Fruit fly (Drosophila melanogaster): Measurements from ENCODE around the gene PIG-Wa.

PIG-Wa gene

DNA sequence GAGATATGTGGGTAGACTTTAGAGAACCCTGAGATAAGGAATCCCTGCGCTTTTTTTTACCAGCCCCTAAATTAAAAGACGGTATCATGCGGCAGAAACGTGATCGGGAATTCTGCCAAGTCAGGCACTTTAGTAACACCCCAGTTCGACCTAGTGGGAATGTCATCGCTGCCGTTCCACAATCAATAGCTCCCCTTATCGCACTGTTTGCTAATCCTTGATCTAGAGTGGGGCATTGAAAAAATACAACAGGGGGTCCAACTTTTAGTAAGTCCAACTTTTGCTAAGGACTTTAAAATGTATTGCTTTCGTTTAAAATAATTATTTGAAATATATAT lies 10.9 kb upstream of the PIG-Wa start:
- no peak for TF ChIP-seq CG9948 (tag; optimal IDR thresholded peaks at IDR 0.05)
- no peak for TF ChIP-seq CG4496 (GFP tag; IDR thresholded peaks at IDR 0.05)
- no peak for TF ChIP-seq CG12605 (GFP tag; IDR thresholded peaks at IDR 0.05)
- no peak for TF ChIP-seq EcR (GFP tag; optimal IDR thresholded peaks at IDR 0.05)
- TF ChIP-seq CG14655 (GFP tag; optimal IDR thresholded peaks at IDR 0.05) = no peak
- TF ChIP-seq D1 (tag; optimal IDR thresholded peaks at IDR 0.05) = no peak
- TF ChIP-seq CG13204 (GFP tag; optimal IDR thresholded peaks at IDR 0.05) = no peak
- no peak for TF ChIP-seq CG8159 (tag; optimal IDR thresholded peaks at IDR 0.05)
- TF ChIP-seq CG17806 (tag; optimal IDR thresholded peaks at IDR 0.05) = no peak
- no peak for TF ChIP-seq Ets98B (GFP tag; IDR thresholded peaks at IDR 0.05)
- TF ChIP-seq CG8301 (tag; optimal IDR thresholded peaks at IDR 0.05) = no peak
- TF ChIP-seq rn (GFP tag; IDR thresholded peaks at IDR 0.05) = no peak
- no peak for TF ChIP-seq CG10348 (GFP tag; IDR thresholded peaks at IDR 0.05)
- no peak for TF ChIP-seq fd96Ca (GFP tag; IDR thresholded peaks at IDR 0.05)
- TF ChIP-seq Snoo (tag; optimal IDR thresholded peaks at IDR 0.05) = no peak
- no peak for TF ChIP-seq gl (tag; optimal IDR thresholded peaks at IDR 0.05)
- no peak for TF ChIP-seq Pif1A (GFP tag; optimal IDR thresholded peaks at IDR 0.05)
- no peak for TF ChIP-seq CG15710 (tag; optimal IDR thresholded peaks at IDR 0.05)
- no peak for TF ChIP-seq CG32121 (GFP tag; IDR thresholded peaks at IDR 0.05)

DNA sequence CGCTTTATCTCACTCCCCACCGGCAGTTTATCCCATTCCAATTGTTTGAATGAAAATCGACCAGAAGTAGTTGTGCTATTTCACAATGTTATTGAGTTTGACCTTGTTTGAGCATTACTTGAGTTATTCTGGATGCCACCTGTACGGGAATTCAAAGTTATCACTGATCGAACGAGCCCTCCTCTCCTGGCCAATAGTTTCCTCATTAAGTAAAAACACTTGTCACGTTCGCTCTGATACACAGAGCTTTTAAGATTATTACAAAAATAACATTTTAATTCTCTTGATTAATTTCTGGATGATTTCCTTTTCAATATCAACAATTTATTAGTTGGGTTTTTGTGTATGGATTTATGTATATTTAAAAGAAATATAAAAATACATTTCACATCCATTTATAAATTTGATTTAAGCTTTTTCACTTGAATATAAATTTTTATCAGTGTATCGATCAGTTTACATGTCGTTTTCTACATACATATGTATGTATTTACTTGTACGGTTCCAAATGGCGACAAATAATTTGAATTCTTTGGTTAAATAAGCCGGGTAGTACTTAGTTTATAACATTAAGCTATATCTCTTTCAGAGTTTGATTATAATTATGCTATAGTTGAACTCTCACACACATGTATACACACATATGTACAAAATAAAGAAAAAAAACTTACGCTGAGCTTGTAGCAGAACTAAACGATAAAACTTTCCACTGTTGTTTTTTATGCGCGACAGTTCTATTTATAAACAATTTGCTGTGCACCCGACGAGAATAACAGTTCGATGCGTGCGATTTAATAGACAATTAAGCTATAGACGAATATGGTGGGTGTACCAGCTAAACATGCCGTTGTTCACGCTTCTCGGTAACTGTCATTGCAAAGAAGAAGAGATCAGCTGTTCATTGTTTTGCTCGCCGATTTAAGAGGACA lies 8.9 kb upstream of the PIG-Wa start, which contains the start of the genes CG3609 and CG15390:
CG3609 (minus strand) TSS at position 810 of the 929 bp plus-strand sequence.
CG15390 (plus strand) TSS at position 896 of the 929 bp plus-strand sequence.
- peak; percentile 40 for TF ChIP-seq CG8301 (tag; optimal IDR thresholded peaks at IDR 0.05)
- TF ChIP-seq CG32121 (GFP tag; IDR thresholded peaks at IDR 0.05) = peak; percentile 78
- TF ChIP-seq CG9948 (tag; optimal IDR thresholded peaks at IDR 0.05) = peak; percentile 55
- peak; percentile 85 for TF ChIP-seq fd96Ca (GFP tag; IDR thresholded peaks at IDR 0.05)
- TF ChIP-seq CG17806 (tag; optimal IDR thresholded peaks at IDR 0.05) = peak; percentile 54
- TF ChIP-seq Pif1B (GFP tag; optimal IDR thresholded peaks at IDR 0.05) = peak; percentile 88
- TF ChIP-seq CG15710 (tag; optimal IDR thresholded peaks at IDR 0.05) = peak; percentile 60
- peak; percentile 72 for TF ChIP-seq gl (tag; optimal IDR thresholded peaks at IDR 0.05)
- TF ChIP-seq Snoo (tag; optimal IDR thresholded peaks at IDR 0.05) = peak; percentile 60
- peak; percentile 54 for TF ChIP-seq CG14655 (GFP tag; optimal IDR thresholded peaks at IDR 0.05)
- TF ChIP-seq CG12605 (GFP tag; IDR thresholded peaks at IDR 0.05) = peak; percentile 60
- TF ChIP-seq D1 (tag; optimal IDR thresholded peaks at IDR 0.05) = no peak
- TF ChIP-seq CG13204 (GFP tag; optimal IDR thresholded peaks at IDR 0.05) = peak; percentile 59
- no peak for TF ChIP-seq CG10348 (GFP tag; IDR thresholded peaks at IDR 0.05)
- peak; percentile 51; the same call in 1 of the 2 replicates for TF ChIP-seq rn (GFP tag; IDR thresholded peaks at IDR 0.05)
- TF ChIP-seq Ets98B (GFP tag; IDR thresholded peaks at IDR 0.05) = peak; percentile 89
- TF ChIP-seq CG8159 (tag; optimal IDR thresholded peaks at IDR 0.05) = peak; percentile 49
- TF ChIP-seq EcR (GFP tag; optimal IDR thresholded peaks at IDR 0.05) = peak; percentile 30
- TF ChIP-seq CG34367 (tag; optimal IDR thresholded peaks at IDR 0.05) = peak; percentile 55
- TF ChIP-seq CG4496 (GFP tag; IDR thresholded peaks at IDR 0.05) = peak; percentile 91
- TF ChIP-seq Pif1A (GFP tag; optimal IDR thresholded peaks at IDR 0.05) = peak; percentile 91

DNA sequence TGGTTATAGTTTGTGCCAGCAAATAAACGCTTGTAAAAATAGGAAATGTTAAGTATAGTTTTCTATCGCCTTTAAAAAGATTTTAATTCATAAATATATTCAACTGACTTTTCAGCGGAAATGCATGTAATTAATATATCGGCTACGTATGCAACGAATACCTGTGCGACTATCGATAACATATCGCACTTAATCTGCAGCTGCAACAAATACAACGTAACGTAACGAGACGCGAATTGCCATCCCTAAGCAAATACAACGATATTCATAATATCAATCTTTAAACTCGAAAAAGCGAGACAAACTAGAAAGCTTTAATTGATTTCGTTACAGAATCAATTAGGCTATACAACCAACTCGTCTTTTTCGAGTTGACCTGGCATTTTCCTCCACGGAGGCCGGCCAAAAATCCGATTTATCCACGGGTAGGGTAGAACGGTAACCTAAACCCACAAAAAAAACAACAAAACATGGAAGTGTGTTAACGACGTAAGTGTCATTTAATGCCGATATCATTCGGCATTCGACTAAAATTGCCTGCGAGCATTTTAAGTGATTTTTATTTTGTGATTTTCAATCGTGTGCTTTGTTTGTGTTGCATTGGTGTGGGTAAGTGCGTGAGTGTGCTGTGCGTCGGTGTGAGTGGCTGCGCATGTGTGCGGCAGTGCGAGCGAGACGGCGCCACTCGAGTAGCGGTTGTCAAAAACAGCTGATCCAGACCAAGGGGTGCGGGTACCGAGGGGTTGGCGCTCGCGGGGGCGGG lies 7.2 kb upstream of the PIG-Wa start, which contains the start of gene Atxn7:
Atxn7 (plus strand) TSS at position 187 of the 763 bp plus-strand sequence.
- TF ChIP-seq CG9948 (tag; optimal IDR thresholded peaks at IDR 0.05) (no peak), CG32121 (GFP tag; IDR thresholded peaks at IDR 0.05) (peak; percentile 66; the same call in 1 of the 2 replicates), CG10348 (GFP tag; IDR thresholded peaks at IDR 0.05) (no peak), CG4496 (GFP tag; IDR thresholded peaks at IDR 0.05) (peak; percentile 74; the same call in 2 of the 3 replicates), rn (GFP tag; IDR thresholded peaks at IDR 0.05) (no peak), Pif1A (GFP tag; optimal IDR thresholded peaks at IDR 0.05) (peak; percentile 67), CG12605 (GFP tag; IDR thresholded peaks at IDR 0.05) (peak; percentile 84), CG15710 (tag; optimal IDR thresholded peaks at IDR 0.05) (peak; percentile 43), gl (tag; optimal IDR thresholded peaks at IDR 0.05) (no peak), CG17806 (tag; optimal IDR thresholded peaks at IDR 0.05) (peak; percentile 1), CG13204 (GFP tag; optimal IDR thresholded peaks at IDR 0.05) (peak; percentile 17), Snoo (tag; optimal IDR thresholded peaks at IDR 0.05) (peak; percentile 80), D1 (tag; optimal IDR thresholded peaks at IDR 0.05) (no peak), fd96Ca (GFP tag; IDR thresholded peaks at IDR 0.05) (peak; percentile 59; the same call in 2 of the 3 replicates), CG8159 (tag; optimal IDR thresholded peaks at IDR 0.05) (peak; percentile 29), CG8301 (tag; optimal IDR thresholded peaks at IDR 0.05) (peak; percentile 4), CG14655 (GFP tag; optimal IDR thresholded peaks at IDR 0.05) (peak; percentile 13), EcR (GFP tag; optimal IDR thresholded peaks at IDR 0.05) (no peak), Pif1B (GFP tag; optimal IDR thresholded peaks at IDR 0.05) (peak; percentile 2), CG34367 (tag; optimal IDR thresholded peaks at IDR 0.05) (peak; percentile 65), Ets98B (GFP tag; IDR thresholded peaks at IDR 0.05) (peak; percentile 60)

DNA sequence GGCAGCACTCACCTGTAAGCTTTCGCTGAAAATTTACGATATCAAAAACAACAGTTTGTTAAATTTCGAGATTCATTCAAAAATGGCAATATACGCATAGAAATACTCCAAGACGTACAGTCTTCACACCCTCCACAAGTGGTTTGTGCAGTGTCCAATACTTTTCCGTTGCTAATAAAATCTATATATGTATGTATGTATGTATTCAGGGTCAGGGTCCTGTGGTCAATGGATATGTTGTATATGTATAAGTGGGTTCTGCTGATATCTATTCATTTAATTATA lies 6.6 kb upstream of the PIG-Wa start:
- no peak for TF ChIP-seq Snoo (tag; optimal IDR thresholded peaks at IDR 0.05)
- peak; percentile 94 for TF ChIP-seq EcR (GFP tag; optimal IDR thresholded peaks at IDR 0.05)

DNA sequence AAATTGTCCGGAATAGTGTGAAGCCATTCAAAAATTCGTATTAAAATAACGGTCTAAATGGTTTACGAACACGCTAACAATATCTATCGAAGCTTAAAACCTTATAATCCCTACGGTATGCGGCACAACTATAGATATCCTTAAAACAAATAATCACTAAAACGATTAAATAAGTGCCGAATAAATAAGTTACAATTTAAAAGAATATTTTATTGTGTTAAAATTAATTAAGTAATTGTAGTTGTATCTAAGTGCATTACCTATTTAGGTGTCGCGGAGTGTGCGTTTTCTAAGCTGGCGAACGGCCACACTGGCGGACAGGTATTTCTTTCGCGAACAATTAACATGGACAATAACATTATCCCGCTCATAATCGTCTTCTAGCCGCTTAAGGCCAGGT lies 2.2 kb upstream of the PIG-Wa start, which contains the start of gene Eogt:
Eogt (plus strand) TSS at position 293 of the 400 bp plus-strand sequence.
- TF ChIP-seq CG34367 (tag; optimal IDR thresholded peaks at IDR 0.05) = peak; percentile 98
- TF ChIP-seq CG14655 (GFP tag; optimal IDR thresholded peaks at IDR 0.05) = peak; percentile 94
- TF ChIP-seq CG4496 (GFP tag; IDR thresholded peaks at IDR 0.05) = peak; percentile 99
- TF ChIP-seq CG8159 (tag; optimal IDR thresholded peaks at IDR 0.05) = peak; percentile 96
- TF ChIP-seq EcR (GFP tag; optimal IDR thresholded peaks at IDR 0.05) = no peak
- TF ChIP-seq CG32121 (GFP tag; IDR thresholded peaks at IDR 0.05) = peak; percentile 96
- TF ChIP-seq CG13204 (GFP tag; optimal IDR thresholded peaks at IDR 0.05) = no peak
- TF ChIP-seq CG8301 (tag; optimal IDR thresholded peaks at IDR 0.05) = peak; percentile 93
- TF ChIP-seq CG9948 (tag; optimal IDR thresholded peaks at IDR 0.05) = peak; percentile 94
- TF ChIP-seq CG10348 (GFP tag; IDR thresholded peaks at IDR 0.05) = peak; percentile 93
- peak; percentile 96 for TF ChIP-seq Snoo (tag; optimal IDR thresholded peaks at IDR 0.05)
- peak; percentile 96 for TF ChIP-seq rn (GFP tag; IDR thresholded peaks at IDR 0.05)
- TF ChIP-seq Pif1A (GFP tag; optimal IDR thresholded peaks at IDR 0.05) = peak; percentile 86
- no peak for TF ChIP-seq Pif1B (GFP tag; optimal IDR thresholded peaks at IDR 0.05)
- peak; percentile 93 for TF ChIP-seq fd96Ca (GFP tag; IDR thresholded peaks at IDR 0.05)
- peak; percentile 94 for TF ChIP-seq CG17806 (tag; optimal IDR thresholded peaks at IDR 0.05)
- TF ChIP-seq Ets98B (GFP tag; IDR thresholded peaks at IDR 0.05) = peak; percentile 96
- peak; percentile 98 for TF ChIP-seq CG12605 (GFP tag; IDR thresholded peaks at IDR 0.05)
- peak; percentile 98 for TF ChIP-seq CG15710 (tag; optimal IDR thresholded peaks at IDR 0.05)
- TF ChIP-seq D1 (tag; optimal IDR thresholded peaks at IDR 0.05) = peak; percentile 71
- peak; percentile 89 for TF ChIP-seq gl (tag; optimal IDR thresholded peaks at IDR 0.05)
